Fruit fly (Drosophila melanogaster): ENCODE data around the gene CG17110.

CG17110 gene

dm6 chr3R:23091586-23092228, at the start of gene CG17110, which contains the start of gene CG6726:
CG17110 (plus strand) TSS chr3R:23091724.
CG6726 (plus strand) TSS chr3R:23091724.
- TF ChIP-seq Myc (optimal IDR thresholded peaks at IDR 0.05) (no peak), Sin3A (optimal IDR thresholded peaks at IDR 0.05) (no peak), ttk (optimal IDR thresholded peaks at IDR 0.05) (no peak), h (optimal IDR thresholded peaks at IDR 0.05) (no peak), insv (optimal IDR thresholded peaks at IDR 0.05) (no peak), psq (optimal IDR thresholded peaks at IDR 0.05) (no peak)

- no peak for TF ChIP-seq psq (optimal IDR thresholded peaks at IDR 0.05)
- TF ChIP-seq insv (optimal IDR thresholded peaks at IDR 0.05), result no peak
- TF ChIP-seq ttk (optimal IDR thresholded peaks at IDR 0.05), result no peak
- TF ChIP-seq Sin3A (optimal IDR thresholded peaks at IDR 0.05), result no peak
- TF ChIP-seq Myc (optimal IDR thresholded peaks at IDR 0.05), result no peak
- TF ChIP-seq h (optimal IDR thresholded peaks at IDR 0.05), result no peak
These were observed 49.6 kb upstream of the CG17110 start, which contains the start of gene CG13838 for dm6 chr3R:23041941-23042340. CG13838 (plus strand) TSS chr3R:23042241.

dm6 chr3R:23042746-23043265, 48.7 kb upstream of the CG17110 start:
- TF ChIP-seq h (optimal IDR thresholded peaks at IDR 0.05) (no peak), insv (optimal IDR thresholded peaks at IDR 0.05) (no peak), Myc (optimal IDR thresholded peaks at IDR 0.05) (no peak), ttk (optimal IDR thresholded peaks at IDR 0.05) (no peak), Sin3A (optimal IDR thresholded peaks at IDR 0.05) (no peak), psq (optimal IDR thresholded peaks at IDR 0.05) (no peak)

- TF ChIP-seq ttk (optimal IDR thresholded peaks at IDR 0.05) (no peak), Myc (optimal IDR thresholded peaks at IDR 0.05) (no peak), Sin3A (optimal IDR thresholded peaks at IDR 0.05) (no peak), insv (optimal IDR thresholded peaks at IDR 0.05) (no peak), psq (optimal IDR thresholded peaks at IDR 0.05) (no peak), h (optimal IDR thresholded peaks at IDR 0.05) (no peak)
These were observed 47.8 kb upstream of the CG17110 start, which contains the start of gene CG13837 for dm6 chr3R:23043690-23044089. CG13837 (plus strand) TSS chr3R:23043990.

- TF ChIP-seq insv (optimal IDR thresholded peaks at IDR 0.05) (no peak), h (optimal IDR thresholded peaks at IDR 0.05) (no peak), Sin3A (optimal IDR thresholded peaks at IDR 0.05) (no peak), Myc (optimal IDR thresholded peaks at IDR 0.05) (no peak), psq (optimal IDR thresholded peaks at IDR 0.05) (no peak), ttk (optimal IDR thresholded peaks at IDR 0.05) (no peak)
These were observed 45.0 kb upstream of the CG17110 start for dm6 chr3R:23046529-23046943.

- TF ChIP-seq insv (optimal IDR thresholded peaks at IDR 0.05) (no peak), psq (optimal IDR thresholded peaks at IDR 0.05) (no peak), ttk (optimal IDR thresholded peaks at IDR 0.05) (no peak), Myc (optimal IDR thresholded peaks at IDR 0.05) (no peak), h (optimal IDR thresholded peaks at IDR 0.05) (no peak), Sin3A (optimal IDR thresholded peaks at IDR 0.05) (no peak)
These were observed 43.3 kb upstream of the CG17110 start, which contains the start of gene CG17121 for dm6 chr3R:23048089-23048689. CG17121 (minus strand) TSS chr3R:23048214.

dm6 chr3R:23048690-23049118, 42.8 kb upstream of the CG17110 start:
- TF ChIP-seq Sin3A (optimal IDR thresholded peaks at IDR 0.05) (no peak), Myc (optimal IDR thresholded peaks at IDR 0.05) (no peak), ttk (optimal IDR thresholded peaks at IDR 0.05) (no peak), psq (optimal IDR thresholded peaks at IDR 0.05) (no peak), insv (optimal IDR thresholded peaks at IDR 0.05) (no peak), h (optimal IDR thresholded peaks at IDR 0.05) (no peak)

- TF ChIP-seq Sin3A (optimal IDR thresholded peaks at IDR 0.05), result no peak
- peak; percentile 97 for TF ChIP-seq ttk (optimal IDR thresholded peaks at IDR 0.05)
These were observed 39.8 kb upstream of the CG17110 start, which contains the start of gene Gr94a for dm6 chr3R:23051639-23052125. Gr94a (plus strand) TSS chr3R:23051689.

dm6 chr3R:23053135-23053730, 38.3 kb upstream of the CG17110 start:
- TF ChIP-seq Sin3A (optimal IDR thresholded peaks at IDR 0.05), result no peak
- no peak for TF ChIP-seq ttk (optimal IDR thresholded peaks at IDR 0.05)
- no peak for TF ChIP-seq h (optimal IDR thresholded peaks at IDR 0.05)
- TF ChIP-seq Myc (optimal IDR thresholded peaks at IDR 0.05), result no peak
- no peak for TF ChIP-seq insv (optimal IDR thresholded peaks at IDR 0.05)
- no peak for TF ChIP-seq psq (optimal IDR thresholded peaks at IDR 0.05)

dm6 chr3R:23053936-23054335, 37.6 kb upstream of the CG17110 start, which contains the start of gene p53:
p53 (minus strand) TSS chr3R:23054082.
- TF ChIP-seq h (optimal IDR thresholded peaks at IDR 0.05) (no peak), insv (optimal IDR thresholded peaks at IDR 0.05) (no peak), Sin3A (optimal IDR thresholded peaks at IDR 0.05) (no peak), Myc (optimal IDR thresholded peaks at IDR 0.05) (no peak), ttk (optimal IDR thresholded peaks at IDR 0.05) (no peak), psq (optimal IDR thresholded peaks at IDR 0.05) (no peak)

- TF ChIP-seq ttk (optimal IDR thresholded peaks at IDR 0.05) (peak; percentile 100), Myc (optimal IDR thresholded peaks at IDR 0.05) (no peak), psq (optimal IDR thresholded peaks at IDR 0.05) (no peak)
These were observed 35.4 kb upstream of the CG17110 start for dm6 chr3R:23056113-23056512.

dm6 chr3R:23056753-23057152, 34.8 kb upstream of the CG17110 start:
- TF ChIP-seq psq (optimal IDR thresholded peaks at IDR 0.05) (no peak), h (optimal IDR thresholded peaks at IDR 0.05) (no peak), Myc (optimal IDR thresholded peaks at IDR 0.05) (no peak), insv (optimal IDR thresholded peaks at IDR 0.05) (no peak), Sin3A (optimal IDR thresholded peaks at IDR 0.05) (no peak), ttk (optimal IDR thresholded peaks at IDR 0.05) (no peak)

All from Kc167 (cell line).